Worm (Caenorhabditis elegans) whole organism, midembryonic: ENCODE results near the gene fbxa-6.

Experiments
- T22C8.4 ChIP-seq: fragments of 200-800 bp; sonication (Bioruptor generic); IDR thresholded peaks from 2 replicates; pipeline ENCODE4 v1.3.6; 2022; ENCODE audit warnings: missing genetic modification characterization, missing compliant biosample characterization
- cog-1 ChIP-seq: sonication (generic microtip); optimal IDR thresholded peaks from 2 replicates; lab custom pipeline; 2016; ENCODE audit warnings: missing genetic modification characterization, missing compliant biosample characterization
- flt-1 ChIP-seq: fragments of 200-800 bp; sonication (Bioruptor generic); IDR thresholded peaks from 2 replicates; pipeline ENCODE4 v1.3.6; 2022; ENCODE audit warnings: missing genetic modification characterization, missing compliant biosample characterization
- klf-2 ChIP-seq: fragments of 200-800 bp; sonication (Bioruptor generic); conservative IDR thresholded peaks from 2 replicates; pipeline ENCODE4 v1.3.6; 2022; ENCODE audit warnings: missing genetic modification reagents, missing genetic modification characterization, missing compliant biosample characterization
- med-1 ChIP-seq: sonication (generic microtip); optimal IDR thresholded peaks from 2 replicates; lab custom pipeline; 2017; ENCODE audit warnings: missing genetic modification characterization, mild to moderate bottlenecking, missing compliant biosample characterization, antibody characterized with exemption, missing genetic modification reagents; ENCODE audit not compliant: insufficient read depth
- ref-1 ChIP-seq: fragments of 200-800 bp; sonication (Bioruptor generic); conservative IDR thresholded peaks from 2 replicates; pipeline ENCODE4 v1.3.6; 2022; ENCODE audit warnings: missing genetic modification reagents, missing genetic modification characterization, missing compliant biosample characterization
- tab-1 ChIP-seq: fragments of 200-800 bp; sonication (Bioruptor generic); IDR thresholded peaks from 2 replicates; pipeline ENCODE4 v1.3.6; 2022; ENCODE audit warnings: missing genetic modification characterization, missing compliant biosample characterization
- ztf-23 ChIP-seq: fragments of 200-800 bp; sonication (Bioruptor generic); IDR thresholded peaks from 2 replicates; pipeline ENCODE4 v1.3.6; 2022; ENCODE audit warnings: missing genetic modification reagents, missing genetic modification characterization, missing compliant biosample characterization
- ztf-29 ChIP-seq: fragments of 200-800 bp; sonication (Bioruptor generic); IDR thresholded peaks from 2 replicates; pipeline ENCODE4 v1.3.6; 2022; ENCODE audit warnings: missing genetic modification reagents, missing genetic modification characterization, missing compliant biosample characterization

- TF ChIP-seq ref-1 (GFP tag; lab: Robert Waterston, UW) (no peak), T22C8.4 (GFP tag; lab: Robert Waterston, UW) (no peak), ztf-23 (GFP tag; lab: Robert Waterston, UW) (no peak), cog-1 (tag; lab: Kevin White, UChicago) (no peak), med-1 (GFP tag; lab: Kevin White, UChicago) (no peak), flt-1 (GFP tag; lab: Robert Waterston, UW) (no peak), klf-2 (GFP tag; lab: Robert Waterston, UW) (no peak), ztf-29 (no peak), tab-1 (GFP tag; lab: Robert Waterston, UW) (no peak)
Measured at ce11 chrIII:14175-14574, 11.3 kb upstream of the fbxa-6 start.
